Fruit fly (Drosophila melanogaster) whole organism, embryonic: ENCODE data around the gene CG3815.

Experiments
- Atf3 ChIP-seq: fragments of 200-800 bp; sonication (Bioruptor generic); optimal IDR thresholded peaks from 3 replicates; lab custom pipeline; 2016; ENCODE audit warnings: missing biosample characterization, missing genetic modification characterization
- CG10431 ChIP-seq: fragments of 200-800 bp; sonication (Bioruptor generic); optimal IDR thresholded peaks from 3 replicates; lab custom pipeline; 2018; ENCODE audit warnings: missing biosample characterization, mild to moderate bottlenecking, missing genetic modification characterization
- CG11398 ChIP-seq: fragments of 200-800 bp; sonication (Bioruptor generic); optimal IDR thresholded peaks from 2 replicates; lab custom pipeline; 2016; ENCODE audit warnings: missing biosample characterization, missing genetic modification characterization
- CG11695 ChIP-seq: fragments of 200-800 bp; sonication (Bioruptor generic); IDR thresholded peaks from 3 replicates; pipeline ENCODE4 v1.3.6; 2022; ENCODE audit warnings: missing biosample characterization, missing genetic modification characterization
- CG1233 ChIP-seq: fragments of 200-800 bp; sonication (Bioruptor generic); optimal IDR thresholded peaks from 4 replicates; lab custom pipeline; 2018; ENCODE audit warnings: missing biosample characterization, mild to moderate bottlenecking, missing genetic modification characterization
- CG12391 ChIP-seq: fragments of 200-800 bp; sonication (Bioruptor generic); optimal IDR thresholded peaks from 3 replicates; lab custom pipeline; 2018; ENCODE audit warnings: missing biosample characterization, mild to moderate bottlenecking, missing genetic modification characterization, moderate library complexity
- CG13296 ChIP-seq: fragments of 200-800 bp; sonication (Bioruptor generic); optimal IDR thresholded peaks from 3 replicates; lab custom pipeline; 2018; ENCODE audit warnings: missing biosample characterization, mild to moderate bottlenecking, missing genetic modification characterization
- CG13424 ChIP-seq: fragments of 200-800 bp; sonication (Bioruptor generic); optimal IDR thresholded peaks from 2 replicates; lab custom pipeline; 2019; ENCODE audit warnings: missing biosample characterization, mild to moderate bottlenecking, missing genetic modification characterization, moderate library complexity
- CG1529 ChIP-seq: fragments of 200-800 bp; sonication (Bioruptor generic); optimal IDR thresholded peaks from 3 replicates; lab custom pipeline; 2018; ENCODE audit warnings: missing biosample characterization, missing genetic modification characterization
- CG16815 ChIP-seq: fragments of 200-800 bp; sonication (Bioruptor generic); optimal IDR thresholded peaks from 3 replicates; lab custom pipeline; 2017; ENCODE audit warnings: missing biosample characterization, mild to moderate bottlenecking, missing genetic modification characterization
- CG18764 ChIP-seq: fragments of 200-800 bp; sonication (Bioruptor generic); optimal IDR thresholded peaks from 3 replicates; lab custom pipeline; 2016; ENCODE audit warnings: missing biosample characterization, missing genetic modification characterization
- CG2678 ChIP-seq: fragments of 200-800 bp; sonication (Bioruptor generic); optimal IDR thresholded peaks from 3 replicates; lab custom pipeline; 2019; ENCODE audit warnings: missing biosample characterization, mild to moderate bottlenecking, missing genetic modification characterization, moderate library complexity
- CG31365 ChIP-seq: fragments of 200-800 bp; sonication (Bioruptor generic); optimal IDR thresholded peaks from 2 replicates; lab custom pipeline; 2018; ENCODE audit warnings: missing biosample characterization, mild to moderate bottlenecking, missing genetic modification characterization
- CG3281 ChIP-seq: fragments of 200-800 bp; sonication (Bioruptor generic); optimal IDR thresholded peaks from 3 replicates; lab custom pipeline; 2017; ENCODE audit warnings: missing biosample characterization, mild to moderate bottlenecking, missing genetic modification characterization
- CG6272 ChIP-seq: fragments of 200-800 bp; sonication (Bioruptor generic); IDR thresholded peaks from 2 replicates; pipeline ENCODE4 v1.3.6; 2022; ENCODE audit warnings: missing biosample characterization, missing genetic modification characterization
- CG7963 ChIP-seq: fragments of 200-800 bp; sonication (Bioruptor generic); IDR thresholded peaks from 3 replicates; pipeline ENCODE4 v1.3.6; 2022; ENCODE audit warnings: missing biosample characterization, missing genetic modification characterization; ENCODE audit not compliant: partially characterized antibody
- CkIIα-i1 ChIP-seq: fragments of 200-800 bp; sonication (Bioruptor generic); IDR thresholded peaks from 2 replicates; pipeline ENCODE4 v1.3.6; 2022; ENCODE audit warnings: missing biosample characterization, missing genetic modification characterization
- CrebB ChIP-seq: fragments of 200-800 bp; sonication (Bioruptor generic); optimal IDR thresholded peaks from 3 replicates; lab custom pipeline; 2018; ENCODE audit warnings: missing biosample characterization, mild to moderate bottlenecking, missing genetic modification characterization
- Deaf1 ChIP-seq: fragments of 200-800 bp; optimal IDR thresholded peaks from 3 replicates; lab custom pipeline; 2019; ENCODE audit warnings: missing biosample characterization, mild to moderate bottlenecking, missing genetic modification characterization, moderate library complexity
- Ets97D ChIP-seq: fragments of 200-800 bp; sonication (Bioruptor generic); optimal IDR thresholded peaks from 3 replicates; lab custom pipeline; 2016; ENCODE audit warnings: missing biosample characterization, missing genetic modification characterization
- HHEX ChIP-seq: fragments of 200-800 bp; sonication (Bioruptor generic); optimal IDR thresholded peaks from 3 replicates; lab custom pipeline; 2017; ENCODE audit warnings: missing biosample characterization, mild to moderate bottlenecking, missing genetic modification characterization, missing genetic modification reagents
- Kr ChIP-seq: fragments of 200-800 bp; sonication (Bioruptor generic); optimal IDR thresholded peaks from 2 replicates; lab custom pipeline; 2017; ENCODE audit warnings: missing biosample characterization, mild to moderate bottlenecking, missing genetic modification characterization
- MBD-R2 ChIP-seq: fragments of 200-800 bp; sonication (Bioruptor generic); IDR thresholded peaks from 2 replicates; pipeline ENCODE4 v1.3.6; 2022; ENCODE audit warnings: missing biosample characterization, missing genetic modification characterization
- Med ChIP-seq: fragments of 200-800 bp; sonication (Bioruptor generic); peaks from one replicate; lab custom pipeline; 2016; ENCODE audit warnings: missing biosample characterization, missing genetic modification characterization, mild to moderate bottlenecking, inconsistent platforms, moderate library complexity
- Mes4 ChIP-seq: fragments of 200-800 bp; sonication (Bioruptor generic); optimal IDR thresholded peaks from 2 replicates; lab custom pipeline; 2016; ENCODE audit warnings: missing biosample characterization, missing genetic modification characterization
- Xrp1 ChIP-seq: fragments of 200-800 bp; sonication (Bioruptor generic); IDR thresholded peaks from 2 replicates; pipeline ENCODE4 v1.3.6; 2022; ENCODE audit warnings: missing biosample characterization, missing genetic modification characterization
- amos ChIP-seq: fragments of 200-800 bp; sonication (Bioruptor generic); IDR thresholded peaks from 2 replicates; pipeline ENCODE4 v1.3.6; 2022; ENCODE audit warnings: missing biosample characterization, missing genetic modification characterization; ENCODE audit not compliant: partially characterized antibody
- bigmax ChIP-seq: fragments of 200-800 bp; sonication (Bioruptor generic); optimal IDR thresholded peaks from 2 replicates; lab custom pipeline; 2018; ENCODE audit warnings: missing biosample characterization, mild to moderate bottlenecking, missing genetic modification characterization
- cas ChIP-seq: fragments of 200-800 bp; sonication (Bioruptor generic); IDR thresholded peaks from 2 replicates; pipeline ENCODE4 v1.3.6; 2022; ENCODE audit warnings: missing biosample characterization, missing genetic modification characterization
- cato ChIP-seq: fragments of 200-800 bp; sonication (Bioruptor generic); optimal IDR thresholded peaks from 2 replicates; lab custom pipeline; 2016; ENCODE audit warnings: missing biosample characterization, missing genetic modification characterization, borderline replicate concordance
- crol ChIP-seq: fragments of 200-800 bp; sonication (Bioruptor generic); IDR thresholded peaks from 2 replicates; pipeline ENCODE4 v1.3.6; 2022; ENCODE audit warnings: missing biosample characterization, missing genetic modification characterization
- dm ChIP-seq: fragments of 200-800 bp; sonication (Bioruptor generic); optimal IDR thresholded peaks from 3 replicates; lab custom pipeline; 2016; ENCODE audit warnings: missing biosample characterization, missing genetic modification characterization
- eyg ChIP-seq: fragments of 200-800 bp; sonication (Bioruptor generic); optimal IDR thresholded peaks from 3 replicates; lab custom pipeline; 2016; ENCODE audit warnings: missing biosample characterization, missing genetic modification characterization
- gcm ChIP-seq: fragments of 200-800 bp; sonication (Bioruptor generic); optimal IDR thresholded peaks from 2 replicates; lab custom pipeline; 2019; ENCODE audit warnings: missing biosample characterization, mild to moderate bottlenecking, missing genetic modification characterization, moderate library complexity
- gro ChIP-seq: fragments of 200-800 bp; sonication (Bioruptor generic); optimal IDR thresholded peaks from 2 replicates; lab custom pipeline; 2016; ENCODE audit warnings: missing biosample characterization, missing genetic modification characterization
- onecut ChIP-seq: fragments of 200-800 bp; sonication (Bioruptor generic); IDR thresholded peaks from 2 replicates; pipeline ENCODE4 v1.3.6; 2022; ENCODE audit warnings: missing biosample characterization, missing genetic modification characterization
- p53 ChIP-seq: fragments of 200-800 bp; sonication (Bioruptor generic); optimal IDR thresholded peaks from 2 replicates; lab custom pipeline; 2016; ENCODE audit warnings: missing biosample characterization, missing genetic modification characterization
- pan ChIP-seq, 4 experiments: fragments of >200 bp in 3 of 4; fragments of 200-800 bp in 1 of 4; sonication (Bioruptor generic) in 1 of 4; optimal IDR thresholded peaks in 3 of 4; IDR thresholded peaks in 1 of 4; 2 replicates each; pipeline versions ENCODE4 v1.3.6 to Lab custom; 2017 to 2022; ENCODE audit warnings: missing biosample characterization in 2 of 4, missing genetic modification characterization in 2 of 4, mixed read lengths in 1 of 4
- pfk ChIP-seq: fragments of 200-800 bp; sonication (Bioruptor generic); optimal IDR thresholded peaks from 2 replicates; lab custom pipeline; 2018; ENCODE audit warnings: missing biosample characterization, mild to moderate bottlenecking, missing genetic modification characterization, moderate library complexity
- pnt ChIP-seq: fragments of 200-800 bp; sonication (Bioruptor generic); optimal IDR thresholded peaks from 3 replicates; lab custom pipeline; 2016; ENCODE audit warnings: missing biosample characterization, missing genetic modification characterization
- salm ChIP-seq: fragments of 200-800 bp; sonication (Bioruptor generic); optimal IDR thresholded peaks from 2 replicates; lab custom pipeline; 2018; ENCODE audit warnings: missing biosample characterization, mild to moderate bottlenecking, missing genetic modification characterization
- sens-2 ChIP-seq: fragments of 200-800 bp; sonication (Bioruptor generic); IDR thresholded peaks from 2 replicates; pipeline ENCODE4 v1.3.6; 2022; ENCODE audit warnings: missing biosample characterization, missing genetic modification characterization
- shn ChIP-seq: fragments of 200-800 bp; sonication (Bioruptor generic); optimal IDR thresholded peaks from 3 replicates; lab custom pipeline; 2016; ENCODE audit warnings: missing biosample characterization, missing genetic modification characterization
- slp2 ChIP-seq: fragments of 200-800 bp; sonication (Bioruptor generic); optimal IDR thresholded peaks from 2 replicates; lab custom pipeline; 2016; ENCODE audit warnings: missing biosample characterization, missing genetic modification characterization
- sna ChIP-seq: fragments of 200-800 bp; sonication (Bioruptor generic); IDR thresholded peaks from 2 replicates; pipeline ENCODE4 v1.3.6; 2022; ENCODE audit warnings: missing biosample characterization, missing genetic modification characterization; ENCODE audit not compliant: partially characterized antibody
- stwl ChIP-seq: fragments of 200-800 bp; sonication (Bioruptor generic); optimal IDR thresholded peaks from 3 replicates; lab custom pipeline; 2018; ENCODE audit warnings: missing biosample characterization, mild to moderate bottlenecking, missing genetic modification characterization, moderate library complexity
- tap ChIP-seq: fragments of 200-800 bp; optimal IDR thresholded peaks from 3 replicates; lab custom pipeline; 2019; ENCODE audit warnings: missing biosample characterization, mild to moderate bottlenecking, missing genetic modification characterization, moderate library complexity
- toy ChIP-seq: fragments of 200-800 bp; sonication (Bioruptor generic); IDR thresholded peaks from 2 replicates; pipeline ENCODE4 v1.3.6; 2022; ENCODE audit warnings: missing biosample characterization, missing genetic modification characterization
- usp ChIP-seq: fragments of >200 bp; optimal IDR thresholded peaks from 2 replicates; lab custom pipeline; 2017; ENCODE audit warnings: missing biosample characterization, missing genetic modification characterization
- vfl ChIP-seq: fragments of 200-800 bp; sonication (Bioruptor generic); optimal IDR thresholded peaks from 2 replicates; lab custom pipeline; 2016; ENCODE audit warnings: missing biosample characterization, missing genetic modification characterization

CG3815 gene

dm6 chrX:6316858-6317474 lies 21.8 kb downstream of the CG3815 start (continued):
- TF ChIP-seq stwl (tag; lab: Kevin White, UChicago) (no peak), CG2678 (tag; lab: Kevin White, UChicago) (peak; percentile 81), CG10431 (GFP tag; lab: Kevin White, UChicago) (no peak), cato (GFP tag; lab: Kevin White, UChicago) (no peak), bigmax (GFP tag; lab: Kevin White, UChicago) (no peak), CG11398 (GFP tag; lab: Kevin White, UChicago) (no peak), HHEX (GFP tag; lab: Kevin White, UChicago) (peak; percentile 73), usp (GFP tag; lab: Kevin White, UChicago) (no peak), Ets97D (no peak), Mes4 (no peak), CG31365 (tag; lab: Kevin White, UChicago) (no peak), CG3281 (GFP tag; lab: Kevin White, UChicago) (peak; percentile 78), crol (GFP tag; lab: Robert Waterston, UW) (peak; percentile 74), CG13296 (GFP tag; lab: Kevin White, UChicago) (peak; percentile 65), CkIIα-i1 (GFP tag; lab: Robert Waterston, UW) (no peak), shn (GFP tag; lab: Kevin White, UChicago) (no peak), pfk (GFP tag; lab: Kevin White, UChicago) (no peak), vfl (no peak), CG18764 (GFP tag; lab: Kevin White, UChicago) (no peak), CrebB (tag; lab: Kevin White, UChicago) (peak; percentile 20), pnt (GFP tag; lab: Kevin White, UChicago) (no peak), sna (GFP tag; lab: Robert Waterston, UW) (no peak), gro (GFP tag; lab: Kevin White, UChicago) (peak; percentile 65), Med (peak; percentile 90), CG11695 (peak; percentile 79), toy (GFP tag; lab: Robert Waterston, UW) (0 out of 2 replicates have a peak, but pooled peaks have one; percentile 16), eyg (GFP tag; lab: Kevin White, UChicago) (peak; percentile 52), sens-2 (GFP tag; lab: Robert Waterston, UW) (peak; percentile 56), pan (optimal IDR thresholded peaks at IDR 0.05; lab: Kevin White, UChicago) (no peak), pan (GFP tag; optimal IDR thresholded peaks at IDR 0.05 in 1 of 2, IDR thresholded peaks at IDR 0.05 in 1 of 2) (peak in 1 of 2 experiments; percentile 81), CG1529 (peak; percentile 0), cas (GFP tag; lab: Robert Waterston, UW) (no peak), CG6272 (GFP tag; lab: Robert Waterston, UW) (no peak), Deaf1 (peak; percentile 28), dm (GFP tag; lab: Kevin White, UChicago) (no peak), CG12391 (tag; lab: Kevin White, UChicago) (peak; percentile 53), onecut (GFP tag; lab: Robert Waterston, UW) (peak; percentile 55), salm (tag; lab: Kevin White, UChicago) (no peak), amos (GFP tag; lab: Robert Waterston, UW) (no peak), tap (tag; lab: Kevin White, UChicago) (peak; percentile 53), CG7963 (GFP tag; lab: Robert Waterston, UW) (no peak), CG16815 (no peak), Atf3 (GFP tag; lab: Kevin White, UChicago) (no peak), Xrp1 (GFP tag; lab: Robert Waterston, UW) (peak; percentile 70), p53 (GFP tag; lab: Kevin White, UChicago) (no peak), slp2 (GFP tag; lab: Kevin White, UChicago) (no peak), CG1233 (GFP tag; lab: Kevin White, UChicago) (peak; percentile 61), MBD-R2 (peak; percentile 40; the same call in 1 of the 2 replicates), CG13424 (peak; percentile 66), Kr (no peak), gcm (GFP tag; lab: Kevin White, UChicago) (no peak)
